Worm (Caenorhabditis elegans) whole organism, L4 larva: ENCODE data around the gene nas-28.

Experiments
- Y105C5A.15 ChIP-seq: fragments of 200-800 bp; sonication (Bioruptor generic); IDR thresholded peaks from 2 replicates; pipeline ENCODE4 v1.3.6; 2022; ENCODE audit warnings: missing genetic modification characterization, missing compliant biosample characterization
- Y48G9A.11 ChIP-seq: fragments of 200-800 bp; sonication (Bioruptor generic); IDR thresholded peaks from 2 replicates; pipeline ENCODE4 v1.3.6; 2022; ENCODE audit warnings: missing genetic modification reagents, missing genetic modification characterization, missing compliant biosample characterization
- ZK546.5 ChIP-seq, 2 experiments: sonication (generic microtip); optimal IDR thresholded peaks; 2 replicates each; lab custom pipeline; 2017; ENCODE audit warnings: missing biosample characterization in 2 of 2, missing genetic modification characterization in 2 of 2
- daf-12 ChIP-seq: fragments of 150-350 bp; optimal IDR thresholded peaks from 2 replicates; lab custom pipeline; 2014; ENCODE audit warnings: missing biosample characterization, missing genetic modification reagents, missing genetic modification characterization
- daf-8 ChIP-seq: fragments of 200-800 bp; sonication (Bioruptor generic); IDR thresholded peaks from 2 replicates; pipeline ENCODE4 v1.3.6; 2022; ENCODE audit warnings: missing genetic modification characterization, missing compliant biosample characterization
- lsy-2 ChIP-seq, 2 experiments: fragments of 150-350 bp in 1 of 2; sonication (generic microtip) in 1 of 2; optimal IDR thresholded peaks; 2 replicates each; lab custom pipeline; 2014 to 2017; ENCODE audit warnings: missing biosample characterization in 2 of 2, missing genetic modification characterization in 2 of 2
- mdl-1 ChIP-seq, 2 experiments: fragments of 150-350 bp in 1 of 2; sonication (generic microtip) in 1 of 2; optimal IDR thresholded peaks; 2 replicates each; lab custom pipeline; 2014 to 2017; ENCODE audit warnings: missing biosample characterization in 2 of 2, missing genetic modification characterization in 2 of 2
- nhr-102 ChIP-seq: sonication (generic microtip); optimal IDR thresholded peaks from 2 replicates; lab custom pipeline; 2016; ENCODE audit warnings: mild to moderate bottlenecking, missing genetic modification characterization, moderate library complexity, missing compliant biosample characterization
- nhr-237 ChIP-seq: sonication (generic microtip); optimal IDR thresholded peaks from 2 replicates; lab custom pipeline; 2017; ENCODE audit warnings: missing biosample characterization, missing genetic modification characterization
- nhr-28 ChIP-seq: fragments of 150-350 bp; optimal IDR thresholded peaks from 2 replicates; lab custom pipeline; 2014; ENCODE audit warnings: missing biosample characterization, missing genetic modification characterization
- nhr-48 ChIP-seq: sonication (generic microtip); optimal IDR thresholded peaks from 2 replicates; lab custom pipeline; 2016; ENCODE audit warnings: mild to moderate bottlenecking, missing genetic modification characterization, missing compliant biosample characterization
- pha-4 ChIP-seq, 2 experiments: fragments of 150-350 bp in 1 of 2; fragments of 200-800 bp in 1 of 2; sonication (Bioruptor generic) in 1 of 2; IDR thresholded peaks in 1 of 2; optimal IDR thresholded peaks in 1 of 2; 2 replicates each; pipeline versions ENCODE4 v1.3.6 to Lab custom; 2014 to 2022; ENCODE audit warnings: missing genetic modification characterization in 2 of 2, missing genetic modification reagents in 2 of 2, missing biosample characterization in 1 of 2, missing compliant biosample characterization in 1 of 2
- spr-1 ChIP-seq: sonication (generic microtip); optimal IDR thresholded peaks from 2 replicates; lab custom pipeline; 2016; ENCODE audit warnings: mild to moderate bottlenecking, missing genetic modification characterization, missing compliant biosample characterization
- tag-97 ChIP-seq: fragments of 200-800 bp; sonication (Bioruptor generic); IDR thresholded peaks from 2 replicates; pipeline ENCODE4 v1.3.6; 2022; ENCODE audit warnings: missing genetic modification characterization, missing compliant biosample characterization

DNA sequence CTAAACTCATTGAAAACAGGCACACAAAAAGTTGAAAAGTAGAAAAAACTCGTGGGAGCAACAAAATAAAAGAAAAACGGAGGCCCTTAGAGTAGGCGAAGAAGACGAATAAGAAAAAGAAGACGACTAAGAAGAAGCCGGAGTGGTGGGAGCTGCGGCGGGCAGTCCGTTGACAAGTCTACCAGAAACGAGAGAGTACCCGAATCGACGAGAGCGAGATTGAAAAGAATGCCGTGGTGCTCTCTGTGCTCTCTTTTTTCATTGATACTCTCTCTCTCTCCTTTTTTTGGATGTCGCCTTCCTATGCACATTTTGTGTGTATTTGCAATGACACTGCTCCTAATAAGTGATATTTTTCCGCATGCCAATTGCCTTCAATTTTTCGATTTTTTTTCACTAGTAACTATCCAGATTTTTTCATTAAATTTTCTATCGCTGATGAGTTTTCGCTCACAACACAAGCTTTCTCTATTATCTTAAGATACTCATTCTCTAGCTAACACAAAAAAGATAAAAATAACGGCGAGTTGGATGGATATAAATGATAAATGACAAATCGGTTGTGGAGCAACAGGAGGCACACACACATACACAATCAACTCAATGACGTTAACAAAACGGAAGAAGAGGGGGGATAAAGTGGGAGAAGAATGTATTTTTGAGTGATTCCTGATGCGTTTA, 42.9 kb downstream of the nas-28 start:
- no peak for TF ChIP-seq nhr-48 (tag; lab: Kevin White, UChicago)
- TF ChIP-seq mdl-1 (tag; optimal IDR thresholded peaks at IDR 0.05; lab: Kevin White, UChicago): no peak
- TF ChIP-seq daf-8 (GFP tag; lab: Robert Waterston, UW): no peak
- TF ChIP-seq nhr-237 (tag; lab: Kevin White, UChicago): no peak
- TF ChIP-seq ZK546.5 (tag; optimal IDR thresholded peaks at IDR 0.05; lab: Kevin White, UChicago): no peak
- TF ChIP-seq lsy-2 (tag; optimal IDR thresholded peaks at IDR 0.05; lab: Kevin White, UChicago): peak in 1 of 2 experiments; percentile 11
- TF ChIP-seq pha-4 (GFP tag; IDR thresholded peaks at IDR 0.05; lab: Robert Waterston, UW): no peak
- TF ChIP-seq pha-4 (tag; optimal IDR thresholded peaks at IDR 0.05; lab: Kevin White, UChicago): no peak
- TF ChIP-seq Y105C5A.15 (GFP tag; lab: Robert Waterston, UW): no peak
- no peak for TF ChIP-seq tag-97
- no peak for TF ChIP-seq spr-1 (tag; lab: Kevin White, UChicago)
- no peak for TF ChIP-seq nhr-102 (tag; lab: Kevin White, UChicago)
- TF ChIP-seq daf-12 (tag; lab: Kevin White, UChicago): no peak
- TF ChIP-seq Y48G9A.11 (GFP tag; lab: Robert Waterston, UW): no peak
- no peak for TF ChIP-seq nhr-28
